Fruit fly (Drosophila melanogaster): ENCODE measurements around the gene CG12984.

Gene CG12984

dm6 chr3L:21011689-21012088 lies 20.2 kb downstream of the CG12984 start:
- TF ChIP-seq ftz-f1 (GFP tag; optimal IDR thresholded peaks at IDR 0.05) (peak; percentile 52), sr (GFP tag; IDR thresholded peaks at IDR 0.05) (no peak), Opbp (GFP tag; IDR thresholded peaks at IDR 0.05; ENCODE audit: partially characterized antibody) (no peak), D19B (GFP tag; optimal IDR thresholded peaks at IDR 0.05) (no peak), chinmo (GFP tag; IDR thresholded peaks at IDR 0.05; ENCODE audit: partially characterized antibody) (0 out of 4 replicates have a peak, but pooled peaks have one; percentile 42), cg (GFP tag; optimal IDR thresholded peaks at IDR 0.05) (peak; percentile 68), C15 (GFP tag; IDR thresholded peaks at IDR 0.05) (no peak), Trl (optimal IDR thresholded peaks at IDR 0.05) (peak in 1 of 2 experiments; percentile 16), Trl (GFP tag; optimal IDR thresholded peaks at IDR 0.05) (no peak), Blimp-1 (GFP tag; optimal IDR thresholded peaks at IDR 0.05) (no peak)

- TF ChIP-seq psq (GFP tag; optimal IDR thresholded peaks at IDR 0.05) = peak; percentile 17
- peak; percentile 59 for TF ChIP-seq sqz (GFP tag; optimal IDR thresholded peaks at IDR 0.05)
- no peak for TF ChIP-seq E2f1 (GFP tag; IDR thresholded peaks at IDR 0.05)
- no peak for TF ChIP-seq CG8388 (GFP tag; optimal IDR thresholded peaks at IDR 0.05)
- TF ChIP-seq CG11695 (GFP tag; IDR thresholded peaks at IDR 0.05) = no peak
- TF ChIP-seq CG6791 (GFP tag; IDR thresholded peaks at IDR 0.05; ENCODE audit: partially characterized antibody) = no peak
- TF ChIP-seq CG12104 (GFP tag; optimal IDR thresholded peaks at IDR 0.05) = no peak
- peak; percentile 8 for TF ChIP-seq kni (GFP tag; optimal IDR thresholded peaks at IDR 0.05)
- TF ChIP-seq ttk (GFP tag; IDR thresholded peaks at IDR 0.05) = peak; percentile 36; the same call in 1 of the 2 replicates
- TF ChIP-seq CG7357 (GFP tag; IDR thresholded peaks at IDR 0.05) = no peak
- TF ChIP-seq ase (GFP tag; IDR thresholded peaks at IDR 0.05) = no peak
- no peak for TF ChIP-seq Nf-YA (GFP tag; IDR thresholded peaks at IDR 0.05)
- TF ChIP-seq slbo (GFP tag; IDR thresholded peaks at IDR 0.05) = no peak
- peak; percentile 87 for TF ChIP-seq crol (GFP tag; IDR thresholded peaks at IDR 0.05)
- TF ChIP-seq CG9215 (GFP tag; IDR thresholded peaks at IDR 0.05) = no peak
- no peak for TF ChIP-seq HLH3B (GFP tag; IDR thresholded peaks at IDR 0.05)
- TF ChIP-seq cg (GFP tag; optimal IDR thresholded peaks at IDR 0.05) = peak; percentile 12
- no peak for TF ChIP-seq Hand (GFP tag; optimal IDR thresholded peaks at IDR 0.05)
- TF ChIP-seq tap (tag; optimal IDR thresholded peaks at IDR 0.05) = no peak
- TF ChIP-seq rib (GFP tag; IDR thresholded peaks at IDR 0.05) = 0 out of 2 replicates have a peak, but pooled peaks have one; percentile 36
- TF ChIP-seq CG9437 (GFP tag; optimal IDR thresholded peaks at IDR 0.05) = no peak
- TF ChIP-seq CG12744 (GFP tag; optimal IDR thresholded peaks at IDR 0.05) = no peak
- no peak for TF ChIP-seq CG12769 (tag; optimal IDR thresholded peaks at IDR 0.05)
- TF ChIP-seq Stat92E (GFP tag; optimal IDR thresholded peaks at IDR 0.05) = peak in 1 of 3 experiments; percentile 5
- no peak for TF ChIP-seq CG9797 (GFP tag; optimal IDR thresholded peaks at IDR 0.05)
- no peak for TF ChIP-seq Med (GFP tag)
- TF ChIP-seq nom (GFP tag; optimal IDR thresholded peaks at IDR 0.05) = peak; percentile 70
- TF ChIP-seq CrebB (tag; optimal IDR thresholded peaks at IDR 0.05) = no peak
- TF ChIP-seq Nf-YB (GFP tag; optimal IDR thresholded peaks at IDR 0.05) = no peak
Observed at dm6 chr3L:21013465-21013864, 22.0 kb downstream of the CG12984 start.

dm6 chr3L:21014516-21014945 lies 23.1 kb downstream of the CG12984 start:
- TF ChIP-seq abd-A (tag; optimal IDR thresholded peaks at IDR 0.05) (peak; percentile 3), sug (tag; optimal IDR thresholded peaks at IDR 0.05) (peak; percentile 28), sens (GFP tag) (peak; percentile 5), Deaf1 (tag; optimal IDR thresholded peaks at IDR 0.05) (peak; percentile 45), Trl (optimal IDR thresholded peaks at IDR 0.05) (peak; percentile 34 to 83), Trl (GFP tag; optimal IDR thresholded peaks at IDR 0.05) (no peak), rib (GFP tag; IDR thresholded peaks at IDR 0.05) (peak; percentile 60), crol (GFP tag; IDR thresholded peaks at IDR 0.05) (peak; percentile 64; the same call in 1 of the 2 replicates), NK7.1 (GFP tag; optimal IDR thresholded peaks at IDR 0.05) (no peak), sr (GFP tag; IDR thresholded peaks at IDR 0.05) (peak; percentile 45; the same call in 2 of the 3 replicates), Rx (GFP tag; IDR thresholded peaks at IDR 0.05) (no peak), grn (GFP tag; optimal IDR thresholded peaks at IDR 0.05) (peak; percentile 39), pros (GFP tag; optimal IDR thresholded peaks at IDR 0.05) (peak; percentile 78), CG8290 (GFP tag; optimal IDR thresholded peaks at IDR 0.05) (no peak), CG8290 (tag; optimal IDR thresholded peaks at IDR 0.05) (peak in 1 of 2 experiments; percentile 32), Adf1 (GFP tag; IDR thresholded peaks at IDR 0.05) (peak; percentile 31; the same call in 1 of the 2 replicates), kni (GFP tag; optimal IDR thresholded peaks at IDR 0.05) (peak; percentile 18), vnd (GFP tag; IDR thresholded peaks at IDR 0.05; ENCODE audit: partially characterized antibody) (no peak)
